Fruit fly (Drosophila melanogaster) whole organism, embryonic: Measurements from ENCODE around the gene tj.

Source experiments
- Atf3 ChIP-seq: fragments of 200-800 bp; sonication (Bioruptor generic); optimal IDR thresholded peaks from 3 replicates; lab custom pipeline; 2016; ENCODE audit warnings: missing biosample characterization, missing genetic modification characterization
- BEAF-32 ChIP-seq: fragments of 200-800 bp; sonication (Bioruptor generic); optimal IDR thresholded peaks from 3 replicates; lab custom pipeline; 2017; ENCODE audit warnings: missing biosample characterization, missing genetic modification characterization, mild to moderate bottlenecking, moderate library complexity, missing genetic modification reagents
- Bdp1 ChIP-seq: fragments of 200-800 bp; sonication (Bioruptor generic); optimal IDR thresholded peaks from 3 replicates; lab custom pipeline; 2016; ENCODE audit warnings: missing biosample characterization, missing genetic modification characterization
- CG10565 ChIP-seq: fragments of 200-800 bp; sonication (Bioruptor generic); optimal IDR thresholded peaks from 3 replicates; lab custom pipeline; 2016; ENCODE audit warnings: missing biosample characterization, mild to moderate bottlenecking, missing genetic modification characterization
- CG11504 ChIP-seq: fragments of 200-800 bp; sonication (Bioruptor generic); optimal IDR thresholded peaks from 3 replicates; lab custom pipeline; 2019; ENCODE audit warnings: missing biosample characterization, mild to moderate bottlenecking, missing genetic modification characterization, moderate library complexity
- CG12071 ChIP-seq: fragments of 200-800 bp; sonication (Bioruptor generic); optimal IDR thresholded peaks from 3 replicates; lab custom pipeline; 2018; ENCODE audit warnings: missing biosample characterization, mild to moderate bottlenecking, missing genetic modification characterization
- CG14860 ChIP-seq: fragments of 200-800 bp; sonication (Bioruptor generic); IDR thresholded peaks from 3 replicates; pipeline ENCODE4 v1.3.6; 2022; ENCODE audit warnings: missing biosample characterization, missing genetic modification characterization; ENCODE audit not compliant: partially characterized antibody
- CG15479 ChIP-seq: fragments of 200-800 bp; sonication (Bioruptor generic); optimal IDR thresholded peaks from 3 replicates; lab custom pipeline; 2019; ENCODE audit warnings: missing biosample characterization, mild to moderate bottlenecking, missing genetic modification characterization, moderate library complexity
- CG1603 ChIP-seq: fragments of 200-800 bp; sonication (Bioruptor generic); optimal IDR thresholded peaks from 2 replicates; lab custom pipeline; 2019; ENCODE audit warnings: missing biosample characterization, mild to moderate bottlenecking, missing genetic modification characterization, moderate library complexity
- CG17359 ChIP-seq: fragments of 200-800 bp; sonication (Bioruptor generic); optimal IDR thresholded peaks from 3 replicates; lab custom pipeline; 2018; ENCODE audit warnings: missing biosample characterization, mild to moderate bottlenecking, missing genetic modification characterization, moderate library complexity
- CG2875 ChIP-seq: fragments of 200-800 bp; sonication (Bioruptor generic); optimal IDR thresholded peaks from 2 replicates; lab custom pipeline; 2017; ENCODE audit warnings: missing biosample characterization, mild to moderate bottlenecking, missing genetic modification characterization, missing genetic modification reagents
- CG31224 ChIP-seq: fragments of 200-800 bp; sonication (Bioruptor generic); IDR thresholded peaks from 2 replicates; pipeline ENCODE4 v1.3.6; 2022; ENCODE audit warnings: missing biosample characterization, missing genetic modification characterization
- CG31388 ChIP-seq: fragments of 200-800 bp; sonication (Bioruptor generic); optimal IDR thresholded peaks from 2 replicates; lab custom pipeline; 2016; ENCODE audit warnings: missing biosample characterization, missing genetic modification characterization
- CG6175 ChIP-seq: fragments of 200-800 bp; sonication (Bioruptor generic); IDR thresholded peaks from 3 replicates; pipeline ENCODE4 v1.3.6; 2022; ENCODE audit warnings: missing biosample characterization, missing genetic modification characterization
- CG7372 ChIP-seq: fragments of 200-800 bp; sonication (Bioruptor generic); IDR thresholded peaks from 2 replicates; pipeline ENCODE4 v1.3.6; 2022; ENCODE audit warnings: missing biosample characterization, missing genetic modification characterization
- CG8478 ChIP-seq: fragments of >200 bp; optimal IDR thresholded peaks from 2 replicates; lab custom pipeline; 2018
- CG9797 ChIP-seq: fragments of 200-800 bp; sonication (Bioruptor generic); optimal IDR thresholded peaks from 3 replicates; lab custom pipeline; 2018; ENCODE audit warnings: missing biosample characterization, mild to moderate bottlenecking, missing genetic modification characterization
- CoRest ChIP-seq: fragments of 200-800 bp; sonication (Bioruptor generic); optimal IDR thresholded peaks from 3 replicates; lab custom pipeline; 2018; ENCODE audit warnings: missing biosample characterization, mild to moderate bottlenecking, missing genetic modification characterization, moderate library complexity
- Fer2 ChIP-seq: fragments of 200-800 bp; sonication (Bioruptor generic); optimal IDR thresholded peaks from 2 replicates; lab custom pipeline; 2018; ENCODE audit warnings: missing biosample characterization, mild to moderate bottlenecking, missing genetic modification characterization, moderate library complexity
- H15 ChIP-seq: fragments of 200-800 bp; sonication (Bioruptor generic); IDR thresholded peaks from 3 replicates; pipeline ENCODE4 v1.3.6; 2022; ENCODE audit warnings: missing biosample characterization, missing genetic modification characterization
- H2.0 ChIP-seq: fragments of 200-800 bp; sonication (Bioruptor generic); IDR thresholded peaks from 2 replicates; pipeline ENCODE4 v1.3.6; 2022; ENCODE audit warnings: missing biosample characterization, missing genetic modification characterization
- HLH4C ChIP-seq: fragments of 200-800 bp; sonication (Bioruptor generic); IDR thresholded peaks from 3 replicates; pipeline ENCODE4 v1.3.6; 2022; ENCODE audit warnings: missing biosample characterization, missing genetic modification characterization; ENCODE audit not compliant: partially characterized antibody
- Opbp ChIP-seq: fragments of 200-800 bp; sonication (Bioruptor generic); IDR thresholded peaks from 3 replicates; pipeline ENCODE4 v1.3.6; 2022; ENCODE audit warnings: missing biosample characterization, missing genetic modification characterization; ENCODE audit not compliant: partially characterized antibody
- Side ChIP-seq: fragments of 200-800 bp; sonication (Bioruptor generic); optimal IDR thresholded peaks from 2 replicates; lab custom pipeline; 2016; ENCODE audit warnings: missing biosample characterization, missing genetic modification characterization
- YL-1 ChIP-seq: fragments of 200-800 bp; sonication (Bioruptor generic); optimal IDR thresholded peaks from 3 replicates; lab custom pipeline; 2017; ENCODE audit warnings: missing biosample characterization, mild to moderate bottlenecking, missing genetic modification characterization
- bigmax ChIP-seq: fragments of 200-800 bp; sonication (Bioruptor generic); optimal IDR thresholded peaks from 2 replicates; lab custom pipeline; 2018; ENCODE audit warnings: missing biosample characterization, mild to moderate bottlenecking, missing genetic modification characterization
- caup ChIP-seq: fragments of 200-800 bp; sonication (Bioruptor generic); optimal IDR thresholded peaks from 3 replicates; lab custom pipeline; 2017; ENCODE audit warnings: missing biosample characterization, mild to moderate bottlenecking, missing genetic modification characterization, moderate library complexity; ENCODE audit not compliant: severe bottlenecking
- danr ChIP-seq: fragments of 200-800 bp; sonication (Bioruptor generic); IDR thresholded peaks from 2 replicates; pipeline ENCODE4 v1.3.6; 2022; ENCODE audit warnings: missing biosample characterization, missing genetic modification characterization
- dm ChIP-seq: fragments of 200-800 bp; sonication (Bioruptor generic); optimal IDR thresholded peaks from 3 replicates; lab custom pipeline; 2016; ENCODE audit warnings: missing biosample characterization, missing genetic modification characterization
- en ChIP-seq: fragments of 200-800 bp; sonication (Bioruptor generic); optimal IDR thresholded peaks from 2 replicates; lab custom pipeline; 2016; ENCODE audit warnings: missing biosample characterization, missing genetic modification characterization
- ewg ChIP-seq: fragments of 200-800 bp; sonication (Bioruptor generic); optimal IDR thresholded peaks from 3 replicates; lab custom pipeline; 2017; ENCODE audit warnings: mild to moderate bottlenecking, missing biosample characterization, missing genetic modification reagents, missing genetic modification characterization
- fd102C ChIP-seq: fragments of 200-800 bp; sonication (Bioruptor generic); optimal IDR thresholded peaks from 2 replicates; lab custom pipeline; 2018; ENCODE audit warnings: missing biosample characterization, mild to moderate bottlenecking, missing genetic modification characterization, moderate library complexity
- gfzf ChIP-seq: fragments of 200-800 bp; sonication (Bioruptor generic); optimal IDR thresholded peaks from 2 replicates; lab custom pipeline; 2016; ENCODE audit warnings: missing biosample characterization, mild to moderate bottlenecking, missing genetic modification characterization, moderate library complexity
- hth ChIP-seq: fragments of >200 bp; optimal IDR thresholded peaks from 2 replicates; lab custom pipeline; 2017; ENCODE audit warnings: inconsistent platforms
- inv ChIP-seq: fragments of 200-800 bp; sonication (Bioruptor generic); IDR thresholded peaks from 2 replicates; pipeline ENCODE4 v1.3.6; 2022; ENCODE audit warnings: missing biosample characterization, missing genetic modification characterization; ENCODE audit not compliant: partially characterized antibody
- knrl ChIP-seq: fragments of 200-800 bp; sonication (Bioruptor generic); IDR thresholded peaks from 3 replicates; pipeline ENCODE4 v1.3.6; 2022; ENCODE audit warnings: missing biosample characterization, missing genetic modification characterization; ENCODE audit not compliant: partially characterized antibody
- lab ChIP-seq: fragments of 200-800 bp; sonication (Bioruptor generic); optimal IDR thresholded peaks from 3 replicates; lab custom pipeline; 2017; ENCODE audit warnings: missing biosample characterization, missing genetic modification characterization, mild to moderate bottlenecking, moderate library complexity, missing genetic modification reagents
- mld ChIP-seq: fragments of 200-800 bp; sonication (Bioruptor generic); IDR thresholded peaks from 3 replicates; pipeline ENCODE4 v1.3.6; 2022; ENCODE audit warnings: missing biosample characterization, missing genetic modification characterization; ENCODE audit not compliant: partially characterized antibody
- nerfin-1 ChIP-seq: fragments of 200-800 bp; sonication (Bioruptor generic); optimal IDR thresholded peaks from 3 replicates; lab custom pipeline; 2019; ENCODE audit warnings: missing biosample characterization, mild to moderate bottlenecking, missing genetic modification characterization, moderate library complexity
- nerfin-2 ChIP-seq: fragments of 200-800 bp; sonication (Bioruptor generic); IDR thresholded peaks from 2 replicates; pipeline ENCODE4 v1.3.6; 2022; ENCODE audit warnings: missing biosample characterization, missing genetic modification characterization; ENCODE audit not compliant: partially characterized antibody
- otp ChIP-seq: fragments of 200-800 bp; sonication (Bioruptor generic); IDR thresholded peaks from 3 replicates; pipeline ENCODE4, ENCODE4 v1.3.6; 2022; ENCODE audit warnings: missing biosample characterization, missing genetic modification characterization
- pzg ChIP-seq: fragments of 200-800 bp; sonication (Bioruptor generic); optimal IDR thresholded peaks from 3 replicates; lab custom pipeline; 2018; ENCODE audit warnings: missing biosample characterization, mild to moderate bottlenecking, missing genetic modification characterization, moderate library complexity
- sna ChIP-seq: fragments of 200-800 bp; sonication (Bioruptor generic); IDR thresholded peaks from 2 replicates; pipeline ENCODE4 v1.3.6; 2022; ENCODE audit warnings: missing biosample characterization, missing genetic modification characterization; ENCODE audit not compliant: partially characterized antibody
- sob ChIP-seq: fragments of 200-800 bp; sonication (Bioruptor generic); IDR thresholded peaks from 2 replicates; pipeline ENCODE4 v1.3.6; 2022; ENCODE audit warnings: missing biosample characterization, missing genetic modification characterization
- ttk ChIP-seq: fragments of 200-800 bp; sonication (Bioruptor generic); IDR thresholded peaks from 2 replicates; pipeline ENCODE4 v2.1.2; 2022; ENCODE audit warnings: missing biosample characterization, missing genetic modification characterization
- unpg ChIP-seq: fragments of 200-800 bp; sonication (Bioruptor generic); optimal IDR thresholded peaks from 3 replicates; lab custom pipeline; 2018; ENCODE audit warnings: missing biosample characterization, mild to moderate bottlenecking, missing genetic modification characterization, moderate library complexity
- vnd ChIP-seq: fragments of 200-800 bp; sonication (Bioruptor generic); IDR thresholded peaks from 3 replicates; pipeline ENCODE4 v1.3.6; 2022; ENCODE audit warnings: missing biosample characterization, missing genetic modification characterization; ENCODE audit not compliant: partially characterized antibody
- wek ChIP-seq: fragments of 200-800 bp; sonication (Bioruptor generic); optimal IDR thresholded peaks from 3 replicates; lab custom pipeline; 2018; ENCODE audit warnings: missing biosample characterization, mild to moderate bottlenecking, missing genetic modification characterization, moderate library complexity
- yki ChIP-seq: fragments of >200 bp; optimal IDR thresholded peaks from 3 replicates; lab custom pipeline; 2018
- zfh1 ChIP-seq: fragments of 200-800 bp; sonication (Bioruptor generic); IDR thresholded peaks from 3 replicates; pipeline ENCODE4 v1.3.6; 2022; ENCODE audit warnings: missing biosample characterization, missing genetic modification characterization

tj gene

dm6 chr2L:19497983-19498382 is 33.9 kb downstream of the tj start, which contains the start of gene Top3alpha (continued):
- TF ChIP-seq mld (GFP tag; lab: Robert Waterston, UW) (0 out of 3 replicates have a peak, but pooled peaks have one; percentile 27), YL-1 (GFP tag; lab: Kevin White, UChicago) (peak; percentile 47), CG14860 (GFP tag; lab: Robert Waterston, UW) (peak; percentile 57; the same call in 1 of the 3 replicates), CG31224 (GFP tag; lab: Robert Waterston, UW) (no peak), hth (lab: Kevin White, UChicago) (no peak), yki (lab: Kevin White, UChicago) (no peak), CG17359 (tag; lab: Kevin White, UChicago) (no peak), gfzf (peak; percentile 72), CG11504 (tag; lab: Kevin White, UChicago) (no peak), sna (GFP tag; lab: Robert Waterston, UW) (peak; percentile 52; the same call in 1 of the 2 replicates), H15 (GFP tag; lab: Robert Waterston, UW) (no peak), CG6175 (GFP tag; lab: Robert Waterston, UW) (no peak), CG12071 (GFP tag; lab: Kevin White, UChicago) (no peak), fd102C (no peak), caup (GFP tag; lab: Kevin White, UChicago) (no peak), Opbp (peak; percentile 75), nerfin-1 (tag; lab: Kevin White, UChicago) (peak; percentile 14), Fer2 (tag; lab: Kevin White, UChicago) (no peak), Side (GFP tag; lab: Kevin White, UChicago) (no peak), wek (GFP tag; lab: Kevin White, UChicago) (no peak), otp (GFP tag; lab: Robert Waterston, UW) (no peak), unpg (GFP tag; lab: Kevin White, UChicago) (no peak), CG7372 (GFP tag; lab: Robert Waterston, UW) (no peak), sob (no peak), Bdp1 (GFP tag; lab: Kevin White, UChicago) (no peak), ewg (GFP tag; lab: Kevin White, UChicago) (no peak), lab (GFP tag; lab: Kevin White, UChicago) (no peak), vnd (GFP tag; lab: Robert Waterston, UW) (peak; percentile 48), knrl (GFP tag; lab: Robert Waterston, UW) (peak; percentile 44; the same call in 2 of the 3 replicates), CG15479 (no peak), CG9797 (GFP tag; lab: Kevin White, UChicago) (peak; percentile 79), BEAF-32 (GFP tag; lab: Kevin White, UChicago) (peak; percentile 65), bigmax (GFP tag; lab: Kevin White, UChicago) (no peak), en (GFP tag; lab: Kevin White, UChicago) (no peak), zfh1 (GFP tag; lab: Robert Waterston, UW) (no peak), CG8478 (lab: Kevin White, UChicago) (no peak), pzg (peak; percentile 83), ttk (GFP tag; lab: Robert Waterston, UW) (no peak), CG2875 (GFP tag; lab: Kevin White, UChicago) (no peak), CG10565 (GFP tag; lab: Kevin White, UChicago) (no peak), Atf3 (no peak), CoRest (no peak), dm (GFP tag; lab: Kevin White, UChicago) (no peak), danr (GFP tag; lab: Robert Waterston, UW) (no peak), H2.0 (GFP tag; lab: Robert Waterston, UW) (no peak), nerfin-2 (GFP tag; lab: Robert Waterston, UW) (peak; percentile 56), CG31388 (GFP tag; lab: Kevin White, UChicago) (no peak), CG1603 (tag; lab: Kevin White, UChicago) (no peak), HLH4C (GFP tag; lab: Robert Waterston, UW) (peak; percentile 81), inv (GFP tag; lab: Robert Waterston, UW) (peak; percentile 25; the same call in 1 of the 2 replicates)
